Fruit fly (Drosophila melanogaster): ENCODE measurements around the gene B-H1.
A peak's percentile ranks its signal among the peaks of the same experiment; 100 is the strongest.

dm6 chrX:17452443-17452842 is 55.2 kb downstream of the B-H1 start, which contains the start of gene CG8568:
- TF ChIP-seq Ets98B (GFP tag; IDR thresholded peaks at IDR 0.05) (peak; percentile 24; the same call in 1 of the 2 replicates), CG10348 (GFP tag; IDR thresholded peaks at IDR 0.05) (no peak)
